Fruit fly (Drosophila melanogaster): ENCODE measurements around the gene wge.

The wge gene

dm6 chr3R:22707178-22707577 lies 13.8 kb downstream of the wge start, which contains the start of gene CG13842:
Gene CG13842 (minus strand): TSS chr3R:22707278.
- TF ChIP-seq CG11617 (GFP tag; optimal IDR thresholded peaks at IDR 0.05): no peak
- no peak for TF ChIP-seq Hr96 (GFP tag; optimal IDR thresholded peaks at IDR 0.05)
- TF ChIP-seq Crg-1 (GFP tag; optimal IDR thresholded peaks at IDR 0.05): no peak
- TF ChIP-seq CG7045 (GFP tag; optimal IDR thresholded peaks at IDR 0.05): no peak
- TF ChIP-seq cnc (optimal IDR thresholded peaks at IDR 0.05): no peak
- TF ChIP-seq CG7101 (tag; optimal IDR thresholded peaks at IDR 0.05): no peak
- TF ChIP-seq CG1620 (GFP tag; optimal IDR thresholded peaks at IDR 0.05): no peak
- TF ChIP-seq toe (GFP tag; optimal IDR thresholded peaks at IDR 0.05): no peak
- TF ChIP-seq bab1 (GFP tag; optimal IDR thresholded peaks at IDR 0.05): no peak

- TF ChIP-seq Mnt (GFP tag; optimal IDR thresholded peaks at IDR 0.05): no peak
- no peak for TF ChIP-seq CG5204 (GFP tag; optimal IDR thresholded peaks at IDR 0.05)
- TF ChIP-seq cic (GFP tag; optimal IDR thresholded peaks at IDR 0.05): no peak
- TF ChIP-seq pad (GFP tag; optimal IDR thresholded peaks at IDR 0.05): no peak
- no peak for TF ChIP-seq CG11617 (GFP tag; optimal IDR thresholded peaks at IDR 0.05)
- no peak for TF ChIP-seq CG1620 (GFP tag; optimal IDR thresholded peaks at IDR 0.05)
- TF ChIP-seq toe (GFP tag; optimal IDR thresholded peaks at IDR 0.05): no peak
- TF ChIP-seq tj (GFP tag; optimal IDR thresholded peaks at IDR 0.05): no peak
- no peak for TF ChIP-seq Crg-1 (GFP tag; optimal IDR thresholded peaks at IDR 0.05)
- TF ChIP-seq CG12768 (GFP tag; optimal IDR thresholded peaks at IDR 0.05): no peak
- TF ChIP-seq Clk (GFP tag; optimal IDR thresholded peaks at IDR 0.05): no peak
- TF ChIP-seq Hr96 (GFP tag; optimal IDR thresholded peaks at IDR 0.05): no peak
- no peak for TF ChIP-seq cnc (optimal IDR thresholded peaks at IDR 0.05)
- no peak for TF ChIP-seq CG33017 (tag; optimal IDR thresholded peaks at IDR 0.05)
- TF ChIP-seq ovo (GFP tag; optimal IDR thresholded peaks at IDR 0.05): no peak
- TF ChIP-seq CG14711 (tag; optimal IDR thresholded peaks at IDR 0.05): no peak
- no peak for TF ChIP-seq CG7101 (tag; optimal IDR thresholded peaks at IDR 0.05)
- TF ChIP-seq CG7045 (GFP tag; optimal IDR thresholded peaks at IDR 0.05): no peak
- TF ChIP-seq kay (GFP tag; ENCODE audit: borderline replicate concordance): no peak
Observed at dm6 chr3R:22701793-22702192, 19.2 kb downstream of the wge start, which contains the start of the genes CG6972 and CCAP. Gene CG6972 (plus strand): TSS chr3R:22702007. Gene CCAP (minus strand): TSS chr3R:22702084.

- TF ChIP-seq bab1 (GFP tag; optimal IDR thresholded peaks at IDR 0.05): peak; percentile 11
- TF ChIP-seq Crg-1 (GFP tag; optimal IDR thresholded peaks at IDR 0.05): no peak
Observed at dm6 chr3R:22698208-22698607, 22.7 kb downstream of the wge start, which contains the start of gene Cyp6d4. Gene Cyp6d4 (plus strand): TSS chr3R:22698319.

- TF ChIP-seq CG7045 (GFP tag; optimal IDR thresholded peaks at IDR 0.05) (no peak), Crg-1 (GFP tag; optimal IDR thresholded peaks at IDR 0.05) (no peak), CG1620 (GFP tag; optimal IDR thresholded peaks at IDR 0.05) (no peak), toe (GFP tag; optimal IDR thresholded peaks at IDR 0.05) (no peak), Clk (GFP tag; optimal IDR thresholded peaks at IDR 0.05) (no peak), tj (GFP tag; optimal IDR thresholded peaks at IDR 0.05) (no peak), Mnt (GFP tag; optimal IDR thresholded peaks at IDR 0.05) (no peak), CG12768 (GFP tag; optimal IDR thresholded peaks at IDR 0.05) (no peak)
Observed at dm6 chr3R:22694659-22695058, 26.3 kb downstream of the wge start, which contains the start of gene cd. Gene cd (plus strand): TSS chr3R:22694959.

dm6 chr3R:22690311-22690710 lies 30.6 kb downstream of the wge start, which contains the start of the genes wfs1 and Nup133:
Gene wfs1 (minus strand): TSS chr3R:22690380.
Gene Nup133 (plus strand): TSS chr3R:22690607.
- TF ChIP-seq Crg-1 (GFP tag; optimal IDR thresholded peaks at IDR 0.05) (peak; percentile 26), CG5204 (GFP tag; optimal IDR thresholded peaks at IDR 0.05) (no peak), cic (GFP tag; optimal IDR thresholded peaks at IDR 0.05) (no peak), CG33017 (tag; optimal IDR thresholded peaks at IDR 0.05) (peak; percentile 66), kay (GFP tag; ENCODE audit: borderline replicate concordance) (no peak), tj (GFP tag; optimal IDR thresholded peaks at IDR 0.05) (peak; percentile 39), pad (GFP tag; optimal IDR thresholded peaks at IDR 0.05) (peak; percentile 51), toe (GFP tag; optimal IDR thresholded peaks at IDR 0.05) (peak; percentile 28), CG7045 (GFP tag; optimal IDR thresholded peaks at IDR 0.05) (peak; percentile 66), Clk (GFP tag; optimal IDR thresholded peaks at IDR 0.05) (no peak), CG11617 (GFP tag; optimal IDR thresholded peaks at IDR 0.05) (peak; percentile 77), CG1620 (GFP tag; optimal IDR thresholded peaks at IDR 0.05) (peak; percentile 8), CG14711 (tag; optimal IDR thresholded peaks at IDR 0.05) (peak; percentile 82), bab1 (GFP tag; optimal IDR thresholded peaks at IDR 0.05) (peak; percentile 80), CG7101 (tag; optimal IDR thresholded peaks at IDR 0.05) (peak; percentile 90), Mnt (GFP tag; optimal IDR thresholded peaks at IDR 0.05) (peak; percentile 17), ovo (GFP tag; optimal IDR thresholded peaks at IDR 0.05) (peak; percentile 12), Hr96 (GFP tag; optimal IDR thresholded peaks at IDR 0.05) (no peak), CG12768 (GFP tag; optimal IDR thresholded peaks at IDR 0.05) (peak; percentile 51), cnc (optimal IDR thresholded peaks at IDR 0.05) (no peak)

- TF ChIP-seq toe (GFP tag; optimal IDR thresholded peaks at IDR 0.05) (peak; percentile 59), CG7045 (GFP tag; optimal IDR thresholded peaks at IDR 0.05) (peak; percentile 38), CG12768 (GFP tag; optimal IDR thresholded peaks at IDR 0.05) (peak; percentile 76), bab1 (GFP tag; optimal IDR thresholded peaks at IDR 0.05) (peak; percentile 80), CG14711 (tag; optimal IDR thresholded peaks at IDR 0.05) (peak; percentile 49), CG1620 (GFP tag; optimal IDR thresholded peaks at IDR 0.05) (peak; percentile 38), kay (GFP tag; ENCODE audit: borderline replicate concordance) (no peak), Mnt (GFP tag; optimal IDR thresholded peaks at IDR 0.05) (peak; percentile 86), ovo (GFP tag; optimal IDR thresholded peaks at IDR 0.05) (peak; percentile 28), Hr96 (GFP tag; optimal IDR thresholded peaks at IDR 0.05) (peak; percentile 55), cnc (optimal IDR thresholded peaks at IDR 0.05) (no peak), CG5204 (GFP tag; optimal IDR thresholded peaks at IDR 0.05) (peak; percentile 52), Crg-1 (GFP tag; optimal IDR thresholded peaks at IDR 0.05) (no peak), Clk (GFP tag; optimal IDR thresholded peaks at IDR 0.05) (no peak), CG7101 (tag; optimal IDR thresholded peaks at IDR 0.05) (peak; percentile 73), CG11617 (GFP tag; optimal IDR thresholded peaks at IDR 0.05) (peak; percentile 45), CG33017 (tag; optimal IDR thresholded peaks at IDR 0.05) (peak; percentile 64), cic (GFP tag; optimal IDR thresholded peaks at IDR 0.05) (peak; percentile 50), tj (GFP tag; optimal IDR thresholded peaks at IDR 0.05) (peak; percentile 46), pad (GFP tag; optimal IDR thresholded peaks at IDR 0.05) (peak; percentile 30)
Observed at dm6 chr3R:22686336-22686874, 34.5 kb downstream of the wge start, which contains the start of the genes Gclm and CG17625. Gene Gclm (minus strand): TSS chr3R:22686510. Gene CG17625 (plus strand): TSS chr3R:22686849.
